Worm (Caenorhabditis elegans): ENCODE data around the gene poml-1.

ce11 chrX:13768562-13768961, 45.8 kb upstream of the poml-1 start:
- TF ChIP-seq dpl-1 (GFP tag; optimal IDR thresholded peaks at IDR 0.05), result no peak
- TF ChIP-seq snpc-3.4 (tag; optimal IDR thresholded peaks at IDR 0.05), result no peak
- TF ChIP-seq unc-62 (GFP tag; optimal IDR thresholded peaks at IDR 0.05), result no peak
- TF ChIP-seq T07F8.4 (tag; optimal IDR thresholded peaks at IDR 0.05), result no peak
- TF ChIP-seq zim-3 (tag; optimal IDR thresholded peaks at IDR 0.05), result no peak
- no peak for TF ChIP-seq unc-130 (GFP tag; optimal IDR thresholded peaks at IDR 0.05)
